Worm (Caenorhabditis elegans) whole organism, young adult: Measurements from ENCODE around the gene haf-1.

Source experiments
- B0035.1 ChIP-seq: sonication (generic microtip); optimal IDR thresholded peaks from 2 replicates; lab custom pipeline; 2016; ENCODE audit warnings: missing genetic modification characterization, mild to moderate bottlenecking, missing compliant biosample characterization, missing genotype, missing genetic modification reagents
- B0261.1 ChIP-seq: sonication (generic microtip); optimal IDR thresholded peaks from 2 replicates; lab custom pipeline; 2016; ENCODE audit warnings: mild to moderate bottlenecking, missing genetic modification characterization, moderate library complexity, missing compliant biosample characterization
- C06A6.2 ChIP-seq: fragments of 200-800 bp; sonication (Bioruptor generic); conservative IDR thresholded peaks from 2 replicates; pipeline ENCODE4 v1.3.6; 2022; ENCODE audit warnings: missing genetic modification characterization, missing compliant biosample characterization
- F57A8.1 ChIP-seq: fragments of 200-800 bp; sonication (Bioruptor generic); optimal IDR thresholded peaks from 2 replicates; lab custom pipeline; 2018; ENCODE audit warnings: mild to moderate bottlenecking, missing genetic modification characterization, moderate library complexity, missing compliant biosample characterization
- T07F8.4 ChIP-seq: sonication (generic microtip); optimal IDR thresholded peaks from 2 replicates; lab custom pipeline; 2016; ENCODE audit warnings: mild to moderate bottlenecking, missing genetic modification characterization, moderate library complexity, missing compliant biosample characterization
- Y53F4B.3 ChIP-seq: fragments of 200-800 bp; sonication (Bioruptor generic); IDR thresholded peaks from 2 replicates; pipeline ENCODE4 v1.3.6; 2022; ENCODE audit warnings: missing genetic modification reagents, missing genetic modification characterization, missing compliant biosample characterization
- Y53G8AR.9 ChIP-seq: fragments of 200-800 bp; sonication (Bioruptor generic); conservative IDR thresholded peaks from 2 replicates; pipeline ENCODE4 v1.3.6; 2022; ENCODE audit warnings: missing genetic modification reagents, missing genetic modification characterization, missing compliant biosample characterization
- Y79H2A.3 ChIP-seq: fragments of 200-800 bp; sonication (Bioruptor generic); conservative IDR thresholded peaks from 2 replicates; pipeline ENCODE4 v1.3.6; 2022; ENCODE audit warnings: missing genetic modification reagents, missing genetic modification characterization, missing compliant biosample characterization
- Y95B8A.8 ChIP-seq: fragments of 200-800 bp; sonication (Bioruptor generic); IDR thresholded peaks from 2 replicates; pipeline ENCODE4 v1.3.6; 2022; ENCODE audit warnings: missing genetic modification reagents, missing genetic modification characterization, missing compliant biosample characterization
- aptf-3 ChIP-seq: fragments of 200-800 bp; sonication (Bioruptor generic); IDR thresholded peaks from 2 replicates; pipeline ENCODE4 v1.3.6; 2022; ENCODE audit warnings: missing genetic modification characterization, missing compliant biosample characterization
- athp-1 ChIP-seq: sonication (generic microtip); optimal IDR thresholded peaks from 2 replicates; lab custom pipeline; 2017; ENCODE audit warnings: mild to moderate bottlenecking, missing genetic modification characterization, missing compliant biosample characterization
- attf-5 ChIP-seq: fragments of 200-800 bp; sonication (Bioruptor generic); optimal IDR thresholded peaks from 2 replicates; lab custom pipeline; 2018; ENCODE audit warnings: mild to moderate bottlenecking, missing genetic modification characterization, missing compliant biosample characterization
- ceh-27 ChIP-seq: fragments of 200-800 bp; sonication (Bioruptor generic); optimal IDR thresholded peaks from 2 replicates; lab custom pipeline; 2018; ENCODE audit warnings: mild to moderate bottlenecking, missing genetic modification characterization, moderate library complexity, missing compliant biosample characterization
- ceh-40 ChIP-seq: fragments of 200-800 bp; sonication (Bioruptor generic); IDR thresholded peaks from 2 replicates; pipeline ENCODE4 v1.3.6; 2022; ENCODE audit warnings: missing genetic modification characterization, missing compliant biosample characterization
- ceh-79 ChIP-seq: sonication (generic microtip); optimal IDR thresholded peaks from 2 replicates; lab custom pipeline; 2017; ENCODE audit warnings: mild to moderate bottlenecking, missing genetic modification characterization, missing compliant biosample characterization
- chd-7 ChIP-seq: sonication (generic microtip); optimal IDR thresholded peaks from 2 replicates; lab custom pipeline; 2016; ENCODE audit warnings: mild to moderate bottlenecking, missing genetic modification characterization, moderate library complexity, missing compliant biosample characterization
- dox-1 ChIP-seq: fragments of 200-800 bp; sonication (Bioruptor generic); IDR thresholded peaks from 2 replicates; pipeline ENCODE4 v1.3.6; 2022; ENCODE audit warnings: missing genetic modification reagents, missing genetic modification characterization, missing compliant biosample characterization
- efl-1 ChIP-seq: fragments of 150-350 bp; optimal IDR thresholded peaks from 2 replicates; lab custom pipeline; 2014; ENCODE audit warnings: missing biosample characterization, missing genetic modification reagents, missing genetic modification characterization
- fkh-3 ChIP-seq: sonication (generic microtip); optimal IDR thresholded peaks from 2 replicates; lab custom pipeline; 2016; ENCODE audit warnings: mild to moderate bottlenecking, missing genetic modification characterization, missing compliant biosample characterization
- him-1 ChIP-seq: sonication (generic microtip); optimal IDR thresholded peaks from 2 replicates; lab custom pipeline; 2016; ENCODE audit warnings: missing genotype, missing genetic modification reagents, missing genetic modification characterization, missing compliant biosample characterization
- lag-1 ChIP-seq: fragments of 200-800 bp; sonication (Bioruptor generic); IDR thresholded peaks from 2 replicates; pipeline ENCODE4 v1.3.6; 2022; ENCODE audit warnings: missing genetic modification reagents, missing genetic modification characterization, missing compliant biosample characterization
- let-607 ChIP-seq, 2 experiments: fragments of 200-800 bp in 1 of 2; sonication (Bioruptor generic) in 1 of 2; sonication (generic microtip) in 1 of 2; optimal IDR thresholded peaks; 2 replicates each; lab custom pipeline; 2016 to 2018; ENCODE audit warnings: mild to moderate bottlenecking in 2 of 2, missing compliant biosample characterization in 2 of 2, missing genetic modification characterization in 2 of 2, moderate library complexity in 2 of 2, missing genotype in 1 of 2
- lin-35 ChIP-seq, 3 experiments: fragments of 150-350 bp in 2 of 3; sonication (generic microtip) in 1 of 3; optimal IDR thresholded peaks; 2 replicates each; lab custom pipeline; 2014 to 2018; ENCODE audit warnings: missing biosample characterization in 3 of 3, missing genetic modification characterization in 3 of 3, missing genetic modification reagents in 3 of 3
- lin-40 ChIP-seq: sonication (generic microtip); optimal IDR thresholded peaks from 2 replicates; lab custom pipeline; 2016; ENCODE audit warnings: missing genetic modification characterization, mild to moderate bottlenecking, missing compliant biosample characterization, missing genotype, missing genetic modification reagents
- lsy-27 ChIP-seq: sonication (generic microtip); optimal IDR thresholded peaks from 2 replicates; lab custom pipeline; 2017; ENCODE audit warnings: missing genetic modification characterization, mild to moderate bottlenecking, missing compliant biosample characterization, antibody characterized with exemption, missing genotype, borderline replicate concordance; ENCODE audit not compliant: insufficient read depth
- madf-3 ChIP-seq: fragments of 200-800 bp; sonication (Bioruptor generic); IDR thresholded peaks from 2 replicates; pipeline ENCODE4 v1.3.6; 2022; ENCODE audit warnings: missing genetic modification reagents, missing genetic modification characterization, missing compliant biosample characterization
- madf-6 ChIP-seq: fragments of 200-800 bp; sonication (Bioruptor generic); IDR thresholded peaks from 2 replicates; pipeline ENCODE4 v1.3.6; 2022; ENCODE audit warnings: missing genetic modification reagents, missing genetic modification characterization, missing compliant biosample characterization
- mxl-1 ChIP-seq: sonication (generic microtip); optimal IDR thresholded peaks from 2 replicates; lab custom pipeline; 2016; ENCODE audit warnings: missing genetic modification characterization, missing compliant biosample characterization
- nhr-179 ChIP-seq: sonication (generic microtip); optimal IDR thresholded peaks from 2 replicates; lab custom pipeline; 2016; ENCODE audit warnings: mild to moderate bottlenecking, missing genetic modification characterization, missing compliant biosample characterization
- pbrm-1 ChIP-seq: fragments of 200-800 bp; sonication (Bioruptor generic); IDR thresholded peaks from 2 replicates; pipeline ENCODE4 v1.3.6; 2022; ENCODE audit warnings: missing genetic modification reagents, missing genetic modification characterization, missing compliant biosample characterization
- pha-4 ChIP-seq: fragments of 150-350 bp; sonication (generic microtip); optimal IDR thresholded peaks from 2 replicates; lab custom pipeline; 2014; ENCODE audit warnings: missing biosample characterization, missing genetic modification reagents, missing genetic modification characterization
- rec-8 ChIP-seq, 2 experiments: sonication (generic microtip); optimal IDR thresholded peaks; 2 replicates each; lab custom pipeline; 2016; ENCODE audit warnings: mild to moderate bottlenecking in 2 of 2, missing genetic modification characterization in 2 of 2, missing genetic modification reagents in 2 of 2, missing genotype in 2 of 2, missing biosample characterization in 1 of 2, missing compliant biosample characterization in 1 of 2, moderate library complexity in 1 of 2
- rpc-1 ChIP-seq, 2 experiments: fragments of 150-350 bp in 1 of 2; sonication (generic microtip) in 1 of 2; optimal IDR thresholded peaks; 2 replicates each; lab custom pipeline; 2014 to 2018; ENCODE audit warnings: missing biosample characterization in 1 of 2, missing genetic modification characterization in 1 of 2, missing genetic modification reagents in 1 of 2, missing genotype in 1 of 2
- sdz-38 ChIP-seq: sonication (generic microtip); optimal IDR thresholded peaks from 2 replicates; lab custom pipeline; 2016; ENCODE audit warnings: missing genotype, missing genetic modification characterization, missing compliant biosample characterization
- snpc-3.4 ChIP-seq: sonication (generic microtip); optimal IDR thresholded peaks from 2 replicates; lab custom pipeline; 2017; ENCODE audit warnings: missing genetic modification characterization, mild to moderate bottlenecking, missing compliant biosample characterization, antibody characterized with exemption, moderate library complexity, missing genotype, missing genetic modification reagents
- tlf-1 ChIP-seq: fragments of 200-800 bp; sonication (Bioruptor generic); optimal IDR thresholded peaks from 2 replicates; lab custom pipeline; 2018; ENCODE audit warnings: mild to moderate bottlenecking, missing genetic modification characterization, missing compliant biosample characterization
- unc-130 ChIP-seq: sonication (generic microtip); optimal IDR thresholded peaks from 2 replicates; lab custom pipeline; 2016; ENCODE audit warnings: missing genetic modification reagents, missing genetic modification characterization, missing compliant biosample characterization
- zfh-2 ChIP-seq: fragments of 200-800 bp; sonication (Bioruptor generic); conservative IDR thresholded peaks from 2 replicates; pipeline ENCODE4 v1.3.6; 2022; ENCODE audit warnings: missing genetic modification reagents, missing genetic modification characterization, missing compliant biosample characterization
- ztf-18 ChIP-seq: sonication (generic microtip); optimal IDR thresholded peaks from 2 replicates; lab custom pipeline; 2016; ENCODE audit warnings: missing genotype, mild to moderate bottlenecking, missing genetic modification characterization, missing compliant biosample characterization
- ztf-26 ChIP-seq: sonication (generic microtip); optimal IDR thresholded peaks from 2 replicates; lab custom pipeline; 2017; ENCODE audit warnings: missing genetic modification characterization, missing compliant biosample characterization

Gene haf-1

DNA sequence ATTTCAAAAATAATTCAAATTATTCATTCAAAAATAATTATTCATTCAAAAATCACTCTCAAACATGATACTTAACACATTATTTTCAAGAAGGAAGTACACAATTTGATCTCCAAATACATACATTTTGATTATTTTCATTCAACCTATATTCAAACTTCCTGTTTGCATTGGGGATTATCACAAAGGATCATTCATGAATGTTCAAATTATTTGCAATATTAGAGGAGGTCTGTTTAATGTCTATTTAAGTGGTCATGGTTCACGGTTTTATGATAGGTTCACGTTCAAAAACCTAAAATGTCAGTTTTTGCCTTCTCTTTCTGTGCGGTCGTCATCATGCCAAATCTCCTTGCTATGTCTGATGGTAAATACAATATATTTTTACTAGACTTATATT lies 15.1 kb upstream of the haf-1 start, which contains the start of gene clec-202:
Gene clec-202 (plus strand): TSS at position 301 of the 400 bp plus-strand sequence.
- TF ChIP-seq sdz-38 (no peak), zfh-2 (GFP tag; lab: Robert Waterston, UW) (no peak)

DNA sequence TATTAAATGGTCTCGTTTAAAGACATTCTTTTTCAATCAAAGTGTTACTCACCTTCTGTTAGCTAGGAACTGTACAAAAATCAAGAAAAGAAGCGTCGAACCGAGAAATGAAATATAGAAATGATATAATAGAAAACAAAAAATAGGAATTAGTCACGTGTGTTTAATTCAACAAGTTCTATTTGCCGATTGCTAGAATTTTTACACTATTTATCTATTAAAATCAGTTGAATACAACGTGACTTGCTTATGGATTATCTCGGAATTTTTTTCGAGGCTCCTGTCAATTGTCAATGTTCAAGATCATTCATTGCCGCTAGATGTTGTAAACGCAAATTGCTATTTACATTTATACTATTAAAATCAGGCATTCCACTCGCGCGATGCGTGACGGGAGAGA lies 8.9 kb upstream of the haf-1 start, which contains the start of gene zipt-17:
Gene zipt-17 (minus strand): TSS at position 101 of the 400 bp plus-strand sequence.
- TF ChIP-seq lag-1 (no peak), nhr-179 (tag; lab: Kevin White, UChicago) (no peak), Y53F4B.3 (no peak), madf-3 (GFP tag; lab: Robert Waterston, UW) (no peak), madf-6 (GFP tag; lab: Robert Waterston, UW) (no peak), fkh-3 (tag; lab: Kevin White, UChicago) (no peak), B0261.1 (no peak), snpc-3.4 (no peak), T07F8.4 (tag; lab: Kevin White, UChicago) (no peak), unc-130 (GFP tag; lab: Kevin White, UChicago) (no peak), pha-4 (tag; lab: Kevin White, UChicago) (no peak), ceh-27 (GFP tag; lab: Kevin White, UChicago) (no peak), Y95B8A.8 (GFP tag; lab: Robert Waterston, UW) (no peak), lin-40 (tag; lab: Kevin White, UChicago) (no peak)

DNA sequence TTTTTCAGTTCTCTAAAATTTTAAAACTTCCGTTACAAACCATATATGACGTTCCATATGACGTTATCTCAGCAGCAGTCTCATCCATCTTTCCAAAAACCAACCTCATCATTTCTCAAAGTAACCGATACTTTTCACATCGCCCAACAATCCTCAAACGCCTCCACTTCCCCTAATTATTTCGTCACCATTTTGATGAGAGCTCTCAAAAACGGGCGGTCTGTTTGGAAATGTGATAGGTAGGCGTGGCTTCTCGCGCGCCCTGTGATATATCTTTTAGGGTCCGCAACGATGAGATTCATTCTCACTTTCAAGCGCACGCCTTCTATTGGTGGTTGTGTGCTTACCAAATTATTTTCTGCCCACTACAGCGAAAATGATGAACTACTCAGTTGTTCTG lies 7.9 kb upstream of the haf-1 start, which contains the start of gene trh-1:
Gene trh-1 (plus strand): TSS at position 301 of the 400 bp plus-strand sequence.
- TF ChIP-seq fkh-3 (tag; lab: Kevin White, UChicago) (no peak), him-1 (no peak), tlf-1 (GFP tag; lab: Kevin White, UChicago) (no peak), Y53F4B.3 (no peak), rpc-1 (optimal IDR thresholded peaks at IDR 0.05; lab: Kevin White, UChicago) (no peak), rpc-1 (tag; optimal IDR thresholded peaks at IDR 0.05; lab: Kevin White, UChicago) (no peak), aptf-3 (GFP tag; lab: Robert Waterston, UW) (no peak), Y53G8AR.9 (no peak), Y79H2A.3 (no peak), pbrm-1 (GFP tag; lab: Robert Waterston, UW) (no peak), let-607 (tag; optimal IDR thresholded peaks at IDR 0.05; lab: Kevin White, UChicago) (no peak), chd-7 (no peak), dox-1 (GFP tag; lab: Robert Waterston, UW) (no peak), sdz-38 (no peak), ceh-79 (tag; lab: Kevin White, UChicago) (no peak), athp-1 (no peak), ceh-40 (GFP tag; lab: Robert Waterston, UW) (no peak), lin-35 (GFP tag; optimal IDR thresholded peaks at IDR 0.05; lab: Kevin White, UChicago) (no peak), pha-4 (tag; lab: Kevin White, UChicago) (no peak)

DNA sequence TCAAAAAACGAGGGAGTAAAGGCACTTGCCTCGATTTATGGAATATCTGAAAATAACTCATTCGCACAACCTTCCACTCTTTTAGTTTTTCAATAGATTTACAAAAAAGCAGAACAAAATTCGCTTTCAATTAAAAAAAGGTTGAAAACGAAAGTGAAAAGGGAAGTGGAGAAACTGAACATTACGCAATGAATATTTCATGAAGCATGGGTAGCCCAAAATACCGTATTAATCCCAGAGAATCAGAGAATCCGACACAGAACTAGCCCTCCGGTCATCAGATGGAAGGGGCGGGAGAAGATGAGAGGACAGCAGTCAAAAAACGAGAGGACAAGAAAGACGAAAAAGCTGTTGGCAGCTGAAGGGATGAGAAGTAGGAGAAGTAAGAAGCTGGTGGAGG lies 4.8 kb upstream of the haf-1 start, which contains the start of gene C30H6.5:
Gene C30H6.5 (plus strand): TSS at position 301 of the 400 bp plus-strand sequence.
- TF ChIP-seq zfh-2 (GFP tag; lab: Robert Waterston, UW) (no peak), ztf-18 (tag; lab: Kevin White, UChicago) (no peak), C06A6.2 (GFP tag; lab: Robert Waterston, UW) (no peak), efl-1 (GFP tag; lab: Kevin White, UChicago) (no peak), lsy-27 (tag; lab: Kevin White, UChicago) (no peak), rec-8 (tag; optimal IDR thresholded peaks at IDR 0.05; lab: Kevin White, UChicago) (no peak), Y53F4B.3 (no peak), F57A8.1 (GFP tag; lab: Kevin White, UChicago) (no peak), ztf-26 (tag; lab: Kevin White, UChicago) (no peak), B0035.1 (tag; lab: Kevin White, UChicago) (no peak), mxl-1 (no peak), attf-5 (no peak)
